Worm (Caenorhabditis elegans): ENCODE data around the gene K02E11.6.

ce11 chrV:14294396-14294795 lies 45.8 kb downstream of the K02E11.6 start, which contains the start of gene F14D7.9:
- TF ChIP-seq tbx-2 (tag; optimal IDR thresholded peaks at IDR 0.05) (no peak), nfya-1 (tag; optimal IDR thresholded peaks at IDR 0.05; ENCODE audit: insufficient read depth) (no peak), jun-1 (tag; optimal IDR thresholded peaks at IDR 0.05) (no peak), snpc-4 (tag; optimal IDR thresholded peaks at IDR 0.05) (no peak), aly-2 (tag; optimal IDR thresholded peaks at IDR 0.05) (no peak), eor-1 (tag; optimal IDR thresholded peaks at IDR 0.05) (no peak), hmg-11 (tag; optimal IDR thresholded peaks at IDR 0.05) (no peak), mdl-1 (tag; optimal IDR thresholded peaks at IDR 0.05) (no peak), nhr-67 (tag; optimal IDR thresholded peaks at IDR 0.05) (no peak)
